Worm (Caenorhabditis elegans): ENCODE data around the gene C16C8.8.

DNA sequence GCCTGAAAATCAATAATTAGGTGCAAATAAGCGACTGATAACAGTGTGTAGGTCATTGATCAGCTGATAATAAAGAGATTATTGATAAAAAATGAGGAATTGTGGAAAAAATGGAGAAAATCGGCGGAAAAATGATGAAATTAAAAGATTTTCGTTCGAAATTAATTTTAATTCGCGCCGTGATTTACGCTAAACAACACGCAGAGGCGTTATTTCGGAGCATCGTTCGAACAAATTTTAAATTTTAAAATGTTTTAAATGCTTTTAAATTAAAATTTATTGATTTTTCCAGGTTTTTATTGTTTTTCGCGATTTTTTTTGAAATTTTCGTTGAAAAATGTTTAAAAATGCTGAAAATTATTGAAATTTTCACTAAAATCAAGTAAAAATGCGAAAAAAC, 37.9 kb upstream of the C16C8.8 start, which contains the start of gene Y49F6B.9:
- TF ChIP-seq attf-6 (GFP tag; IDR thresholded peaks at IDR 0.05) (no peak), lsl-1 (GFP tag; optimal IDR thresholded peaks at IDR 0.05) (no peak)
